Fruit fly (Drosophila melanogaster) whole organism, embryonic: ENCODE data around the gene CG43120.

Experiments used
- C15 ChIP-seq: fragments of 200-800 bp; sonication (Bioruptor generic); IDR thresholded peaks from 3 replicates; pipeline ENCODE4 v1.3.6; 2022; ENCODE audit warnings: missing biosample characterization, missing genetic modification characterization
- CG10274 ChIP-seq: fragments of 200-800 bp; sonication (Bioruptor generic); optimal IDR thresholded peaks from 3 replicates; lab custom pipeline; 2017; ENCODE audit warnings: missing biosample characterization, mild to moderate bottlenecking, missing genetic modification characterization
- CG10565 ChIP-seq: fragments of 200-800 bp; sonication (Bioruptor generic); optimal IDR thresholded peaks from 3 replicates; lab custom pipeline; 2016; ENCODE audit warnings: missing biosample characterization, mild to moderate bottlenecking, missing genetic modification characterization
- CG11696 ChIP-seq: fragments of 200-800 bp; sonication (Bioruptor generic); IDR thresholded peaks from 2 replicates; pipeline ENCODE4 v1.3.6; 2022; ENCODE audit warnings: missing biosample characterization, missing genetic modification characterization
- CG12942 ChIP-seq: fragments of 200-800 bp; sonication (Bioruptor generic); optimal IDR thresholded peaks from 3 replicates; lab custom pipeline; 2016; ENCODE audit warnings: missing biosample characterization, missing genetic modification characterization
- CG15073 ChIP-seq: fragments of 200-800 bp; sonication (Bioruptor generic); optimal IDR thresholded peaks from 2 replicates; lab custom pipeline; 2016; ENCODE audit warnings: missing biosample characterization, missing genetic modification characterization
- CG16815 ChIP-seq: fragments of 200-800 bp; sonication (Bioruptor generic); optimal IDR thresholded peaks from 3 replicates; lab custom pipeline; 2017; ENCODE audit warnings: missing biosample characterization, mild to moderate bottlenecking, missing genetic modification characterization
- CG17328 ChIP-seq: fragments of 200-800 bp; sonication (Bioruptor generic); IDR thresholded peaks from 2 replicates; pipeline ENCODE4 v1.3.6; 2022; ENCODE audit warnings: missing biosample characterization, missing genetic modification characterization
- CG17912 ChIP-seq: fragments of 200-800 bp; sonication (Bioruptor generic); optimal IDR thresholded peaks from 2 replicates; lab custom pipeline; 2018; ENCODE audit warnings: missing biosample characterization, mild to moderate bottlenecking, missing genetic modification characterization
- CG18599 ChIP-seq: fragments of 200-800 bp; sonication (Bioruptor generic); optimal IDR thresholded peaks from 3 replicates; lab custom pipeline; 2017; ENCODE audit warnings: missing biosample characterization, missing genetic modification characterization, mild to moderate bottlenecking, moderate library complexity, missing genetic modification reagents
- CG2129 ChIP-seq: fragments of 200-800 bp; sonication (Bioruptor generic); IDR thresholded peaks from 2 replicates; pipeline ENCODE4 v1.3.6; 2022; ENCODE audit warnings: missing biosample characterization, missing genetic modification characterization; ENCODE audit not compliant: partially characterized antibody
- CG2875 ChIP-seq: fragments of 200-800 bp; sonication (Bioruptor generic); optimal IDR thresholded peaks from 2 replicates; lab custom pipeline; 2017; ENCODE audit warnings: missing biosample characterization, mild to moderate bottlenecking, missing genetic modification characterization, missing genetic modification reagents
- CG30431 ChIP-seq: fragments of 200-800 bp; sonication (Bioruptor generic); optimal IDR thresholded peaks from 2 replicates; lab custom pipeline; 2017; ENCODE audit warnings: missing biosample characterization, missing genetic modification characterization
- CG31365 ChIP-seq: fragments of 200-800 bp; sonication (Bioruptor generic); optimal IDR thresholded peaks from 2 replicates; lab custom pipeline; 2018; ENCODE audit warnings: missing biosample characterization, mild to moderate bottlenecking, missing genetic modification characterization
- CG3163 ChIP-seq: fragments of 200-800 bp; sonication (Bioruptor generic); optimal IDR thresholded peaks from 3 replicates; lab custom pipeline; 2016; ENCODE audit warnings: missing biosample characterization, missing genetic modification characterization
- CG32532 ChIP-seq: fragments of 200-800 bp; sonication (Bioruptor generic); IDR thresholded peaks from 2 replicates; pipeline ENCODE4 v1.3.6; 2022; ENCODE audit warnings: missing biosample characterization, missing genetic modification characterization
- CG32767 ChIP-seq: fragments of 200-800 bp; sonication (Bioruptor generic); IDR thresholded peaks from 2 replicates; pipeline ENCODE4 v1.3.6; 2022; ENCODE audit warnings: missing biosample characterization, missing genetic modification characterization
- CG4820 ChIP-seq: fragments of 200-800 bp; sonication (Bioruptor generic); optimal IDR thresholded peaks from 3 replicates; lab custom pipeline; 2016; ENCODE audit warnings: missing biosample characterization, missing genetic modification characterization
- CG4854 ChIP-seq: fragments of 200-800 bp; sonication (Bioruptor generic); optimal IDR thresholded peaks from 2 replicates; lab custom pipeline; 2016; ENCODE audit warnings: missing biosample characterization, missing genetic modification characterization, inconsistent platforms
- CG7963 ChIP-seq: fragments of 200-800 bp; sonication (Bioruptor generic); IDR thresholded peaks from 3 replicates; pipeline ENCODE4 v1.3.6; 2022; ENCODE audit warnings: missing biosample characterization, missing genetic modification characterization; ENCODE audit not compliant: partially characterized antibody
- CG8089 ChIP-seq: fragments of 200-800 bp; sonication (Bioruptor generic); optimal IDR thresholded peaks from 3 replicates; lab custom pipeline; 2016; ENCODE audit warnings: missing biosample characterization, missing genetic modification characterization
- CG8765 ChIP-seq: fragments of 200-800 bp; sonication (Bioruptor generic); IDR thresholded peaks from 2 replicates; pipeline ENCODE4 v1.3.6; 2022; ENCODE audit warnings: missing biosample characterization, missing genetic modification characterization
- CG9876 ChIP-seq: fragments of 200-800 bp; sonication (Bioruptor generic); optimal IDR thresholded peaks from 2 replicates; lab custom pipeline; 2016; ENCODE audit warnings: missing biosample characterization, missing genetic modification characterization
- CHES-1-like ChIP-seq: fragments of 200-800 bp; sonication (Bioruptor generic); optimal IDR thresholded peaks from 2 replicates; lab custom pipeline; 2016; ENCODE audit warnings: missing biosample characterization, missing genetic modification characterization
- D19A ChIP-seq: fragments of 200-800 bp; optimal IDR thresholded peaks from 3 replicates; lab custom pipeline; 2019; ENCODE audit warnings: missing biosample characterization, mild to moderate bottlenecking, missing genetic modification characterization, moderate library complexity
- Dad ChIP-seq: fragments of 200-800 bp; sonication (Bioruptor generic); optimal IDR thresholded peaks from 3 replicates; lab custom pipeline; 2016; ENCODE audit warnings: missing biosample characterization, missing genetic modification characterization
- Dip2 ChIP-seq: fragments of 200-800 bp; sonication (Bioruptor generic); IDR thresholded peaks from 2 replicates; pipeline ENCODE4 v1.3.6; 2022; ENCODE audit warnings: missing biosample characterization, missing genetic modification characterization
- Dll ChIP-seq: fragments of 200-800 bp; sonication (Bioruptor generic); IDR thresholded peaks from 4 replicates; pipeline ENCODE4 v1.3.6; 2022; ENCODE audit warnings: missing biosample characterization, missing genetic modification characterization; ENCODE audit not compliant: partially characterized antibody
- Dref ChIP-seq: fragments of 200-800 bp; sonication (Bioruptor generic); IDR thresholded peaks from 2 replicates; pipeline ENCODE4 v1.3.6; 2022; ENCODE audit warnings: missing biosample characterization, missing genetic modification characterization
- Nf-YA ChIP-seq: fragments of 200-800 bp; sonication (Bioruptor generic); IDR thresholded peaks from 2 replicates; pipeline ENCODE4 v1.3.6; 2022; ENCODE audit warnings: missing biosample characterization, missing genetic modification characterization
- Pdp1 ChIP-seq, 2 experiments: fragments of 200-800 bp; sonication (Bioruptor generic); optimal IDR thresholded peaks; 3 replicates each; lab custom pipeline; 2016; ENCODE audit warnings: missing biosample characterization in 2 of 2, missing genetic modification characterization in 2 of 2, mild to moderate bottlenecking in 1 of 2, moderate library complexity in 1 of 2
- Ravus ChIP-seq: fragments of 200-800 bp; sonication (Bioruptor generic); IDR thresholded peaks from 2 replicates; pipeline ENCODE4 v1.3.6; 2022; ENCODE audit warnings: missing biosample characterization, missing genetic modification characterization
- dan ChIP-seq: fragments of 200-800 bp; sonication (Bioruptor generic); IDR thresholded peaks from 2 replicates; pipeline ENCODE4 v1.3.6; 2022; ENCODE audit warnings: missing biosample characterization, missing genetic modification characterization
- dimm ChIP-seq: fragments of 200-800 bp; sonication (Bioruptor generic); IDR thresholded peaks from 2 replicates; pipeline ENCODE4 v1.3.6; 2022; ENCODE audit warnings: missing biosample characterization, missing genetic modification characterization
- dmrt11E ChIP-seq: fragments of 200-800 bp; sonication (Bioruptor generic); optimal IDR thresholded peaks from 3 replicates; lab custom pipeline; 2018; ENCODE audit warnings: missing biosample characterization, mild to moderate bottlenecking, missing genetic modification characterization, moderate library complexity
- hkb ChIP-seq, 2 experiments: fragments of 200-800 bp in 1 of 2; fragments of >200 bp in 1 of 2; sonication (Bioruptor generic) in 1 of 2; IDR thresholded peaks in 1 of 2; optimal IDR thresholded peaks in 1 of 2; 2 replicates each; pipeline versions ENCODE4 v1.3.6 to Lab custom; 2017 to 2022; ENCODE audit warnings: missing biosample characterization in 1 of 2, missing genetic modification characterization in 1 of 2
- jing ChIP-seq: fragments of 200-800 bp; sonication (Bioruptor generic); optimal IDR thresholded peaks from 2 replicates; lab custom pipeline; 2018; ENCODE audit warnings: missing biosample characterization, mild to moderate bottlenecking, missing genetic modification characterization
- kni ChIP-seq: fragments of 200-800 bp; sonication (Bioruptor generic); optimal IDR thresholded peaks from 3 replicates; lab custom pipeline; 2017; ENCODE audit warnings: mild to moderate bottlenecking, missing biosample characterization, missing genetic modification reagents, missing genetic modification characterization
- lmd ChIP-seq: fragments of 200-800 bp; sonication (Bioruptor generic); IDR thresholded peaks from 2 replicates; pipeline ENCODE4 v1.3.6; 2022; ENCODE audit warnings: missing biosample characterization, missing genetic modification characterization
- pho ChIP-seq: fragments of 200-800 bp; sonication (Bioruptor generic); optimal IDR thresholded peaks from 2 replicates; lab custom pipeline; 2016; ENCODE audit warnings: missing biosample characterization, missing genetic modification characterization
- repo ChIP-seq: fragments of 200-800 bp; sonication (Bioruptor generic); optimal IDR thresholded peaks from 2 replicates; lab custom pipeline; 2016; ENCODE audit warnings: missing biosample characterization, missing genetic modification characterization
- sim ChIP-seq: fragments of 200-800 bp; sonication (Bioruptor generic); IDR thresholded peaks from 2 replicates; pipeline ENCODE4 v1.3.6; 2022; ENCODE audit warnings: missing biosample characterization, missing genetic modification characterization
- slp2 ChIP-seq: fragments of 200-800 bp; sonication (Bioruptor generic); optimal IDR thresholded peaks from 2 replicates; lab custom pipeline; 2016; ENCODE audit warnings: missing biosample characterization, missing genetic modification characterization
- sqz ChIP-seq: fragments of 200-800 bp; sonication (Bioruptor generic); optimal IDR thresholded peaks from 3 replicates; lab custom pipeline; 2018; ENCODE audit warnings: missing biosample characterization, mild to moderate bottlenecking, missing genetic modification characterization
- stc ChIP-seq: fragments of 200-800 bp; sonication (Bioruptor generic); IDR thresholded peaks from 2 replicates; pipeline ENCODE4 v1.3.6; 2022; ENCODE audit warnings: missing biosample characterization, missing genetic modification characterization
- tio ChIP-seq: fragments of 200-800 bp; sonication (Bioruptor generic); optimal IDR thresholded peaks from 2 replicates; lab custom pipeline; 2017; ENCODE audit warnings: missing biosample characterization, missing genetic modification characterization, inconsistent platforms
- vnd ChIP-seq: fragments of 200-800 bp; sonication (Bioruptor generic); IDR thresholded peaks from 3 replicates; pipeline ENCODE4 v1.3.6; 2022; ENCODE audit warnings: missing biosample characterization, missing genetic modification characterization; ENCODE audit not compliant: partially characterized antibody
- vvl ChIP-seq: fragments of 200-800 bp; sonication (Bioruptor generic); IDR thresholded peaks from 2 replicates; pipeline ENCODE4 v1.3.6; 2022; ENCODE audit warnings: missing biosample characterization, missing genetic modification characterization
- wdn ChIP-seq: fragments of 200-800 bp; sonication (Bioruptor generic); IDR thresholded peaks from 2 replicates; pipeline ENCODE4 v1.3.6; 2022; ENCODE audit warnings: missing biosample characterization, missing genetic modification characterization
- yki ChIP-seq: fragments of >200 bp; optimal IDR thresholded peaks from 3 replicates; lab custom pipeline; 2018

The CG43120 gene

dm6 chr3L:14354285-14355092 is 27.2 kb upstream of the CG43120 start (continued):
- TF ChIP-seq tio (GFP tag; lab: Kevin White, UChicago), result no peak
- no peak for TF ChIP-seq CG30431 (GFP tag; lab: Kevin White, UChicago)
- TF ChIP-seq yki (lab: Kevin White, UChicago), result no peak
- TF ChIP-seq kni, result peak; percentile 22
- no peak for TF ChIP-seq CG3163 (GFP tag; lab: Kevin White, UChicago)
- TF ChIP-seq CG17328 (GFP tag; lab: Robert Waterston, UW), result no peak
- TF ChIP-seq CG31365 (tag; lab: Kevin White, UChicago), result no peak
- no peak for TF ChIP-seq CG2129
- TF ChIP-seq CG7963, result no peak
- TF ChIP-seq dmrt11E (tag; lab: Kevin White, UChicago), result peak; percentile 38
- TF ChIP-seq Nf-YA (GFP tag; lab: Robert Waterston, UW), result no peak
- TF ChIP-seq CHES-1-like (GFP tag; lab: Kevin White, UChicago), result no peak
- TF ChIP-seq pho (GFP tag; lab: Kevin White, UChicago), result no peak
- no peak for TF ChIP-seq CG8089 (GFP tag; lab: Kevin White, UChicago)
- no peak for TF ChIP-seq wdn (GFP tag; lab: Robert Waterston, UW)
- no peak for TF ChIP-seq CG12942 (GFP tag; lab: Kevin White, UChicago)
- no peak for TF ChIP-seq jing (GFP tag; lab: Kevin White, UChicago)
- no peak for TF ChIP-seq stc (GFP tag; lab: Robert Waterston, UW)
- no peak for TF ChIP-seq Ravus
- no peak for TF ChIP-seq dimm (GFP tag; lab: Robert Waterston, UW)
- no peak for TF ChIP-seq CG32767 (GFP tag; lab: Robert Waterston, UW)
- TF ChIP-seq CG32532 (GFP tag; lab: Robert Waterston, UW), result no peak
- no peak for TF ChIP-seq Dref (GFP tag; lab: Robert Waterston, UW)
- TF ChIP-seq D19A (tag; lab: Kevin White, UChicago), result peak; percentile 38
- TF ChIP-seq CG2875 (GFP tag; lab: Kevin White, UChicago), result peak; percentile 41
- peak; percentile 44 for TF ChIP-seq CG18599 (GFP tag; lab: Kevin White, UChicago)
- TF ChIP-seq slp2 (GFP tag; lab: Kevin White, UChicago), result no peak
- no peak for TF ChIP-seq hkb (optimal IDR thresholded peaks at IDR 0.05; lab: Kevin White, UChicago)
- no peak for TF ChIP-seq hkb (GFP tag; IDR thresholded peaks at IDR 0.05; lab: Robert Waterston, UW)
- TF ChIP-seq sim (GFP tag; lab: Robert Waterston, UW), result 0 out of 2 replicates have a peak, but pooled peaks have one; percentile 13
- no peak for TF ChIP-seq CG17912 (GFP tag; lab: Kevin White, UChicago)
- no peak for TF ChIP-seq repo (GFP tag; lab: Kevin White, UChicago)
- no peak for TF ChIP-seq CG9876 (GFP tag; lab: Kevin White, UChicago)
- TF ChIP-seq Pdp1 (GFP tag; optimal IDR thresholded peaks at IDR 0.05; lab: Kevin White, UChicago), result peak in 1 of 2 experiments; percentile 42
- TF ChIP-seq Dad (GFP tag; lab: Kevin White, UChicago), result no peak
- no peak for TF ChIP-seq CG11696
- no peak for TF ChIP-seq CG4854 (GFP tag; lab: Kevin White, UChicago)
- no peak for TF ChIP-seq CG10274 (GFP tag; lab: Kevin White, UChicago)
- no peak for TF ChIP-seq CG10565 (GFP tag; lab: Kevin White, UChicago)
- TF ChIP-seq CG8765, result no peak
- TF ChIP-seq vvl (GFP tag; lab: Robert Waterston, UW), result 0 out of 2 replicates have a peak, but pooled peaks have one; percentile 5
- no peak for TF ChIP-seq CG4820 (GFP tag; lab: Kevin White, UChicago)
- TF ChIP-seq Dll (GFP tag; lab: Robert Waterston, UW), result no peak
- TF ChIP-seq CG16815 (GFP tag; lab: Kevin White, UChicago), result no peak
- TF ChIP-seq dan (GFP tag; lab: Robert Waterston, UW), result no peak
- TF ChIP-seq Dip2 (GFP tag; lab: Robert Waterston, UW), result no peak
- TF ChIP-seq lmd (GFP tag; lab: Robert Waterston, UW), result no peak
- TF ChIP-seq C15 (GFP tag; lab: Robert Waterston, UW), result no peak
- no peak for TF ChIP-seq CG15073 (GFP tag; lab: Kevin White, UChicago)
- TF ChIP-seq vnd, result no peak
- peak; percentile 8 for TF ChIP-seq sqz (GFP tag; lab: Kevin White, UChicago)
